Worm (Caenorhabditis elegans): ENCODE measurements around the gene ech-5.
A peak's percentile ranks its signal among the peaks of the same experiment; 100 is the strongest.

ech-5 gene

DNA sequence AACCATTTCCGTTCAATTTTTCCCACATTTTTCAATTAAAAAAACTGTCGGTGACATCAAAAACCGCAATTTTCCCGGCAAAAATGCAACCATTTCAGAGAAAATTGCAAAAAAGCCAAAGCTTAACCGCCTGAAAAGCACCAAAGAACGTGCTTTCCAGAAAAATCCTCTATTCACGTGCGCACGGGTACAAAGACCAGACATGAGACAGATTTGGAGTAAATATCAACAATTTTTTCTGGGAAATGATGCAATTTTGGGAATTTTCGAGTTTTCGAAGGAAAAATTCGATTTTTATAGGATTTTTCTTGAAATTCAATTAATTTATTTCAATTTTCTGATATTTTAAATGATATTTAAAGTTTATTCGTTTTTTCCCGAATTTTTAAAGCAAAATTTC is 32.3 kb downstream of the ech-5 start:
- peak; percentile 41 for TF ChIP-seq C34F6.9 (tag; optimal IDR thresholded peaks at IDR 0.05)
- no peak for TF ChIP-seq nhr-21 (tag; optimal IDR thresholded peaks at IDR 0.05)
- TF ChIP-seq mdl-1 (tag; optimal IDR thresholded peaks at IDR 0.05) = no peak
- TF ChIP-seq mbf-1 (tag; optimal IDR thresholded peaks at IDR 0.05) = no peak
- no peak for TF ChIP-seq nhr-77 (tag; optimal IDR thresholded peaks at IDR 0.05)
- peak; percentile 86 for TF ChIP-seq nhr-129 (tag; optimal IDR thresholded peaks at IDR 0.05)
- no peak for TF ChIP-seq zag-1 (tag; optimal IDR thresholded peaks at IDR 0.05)

DNA sequence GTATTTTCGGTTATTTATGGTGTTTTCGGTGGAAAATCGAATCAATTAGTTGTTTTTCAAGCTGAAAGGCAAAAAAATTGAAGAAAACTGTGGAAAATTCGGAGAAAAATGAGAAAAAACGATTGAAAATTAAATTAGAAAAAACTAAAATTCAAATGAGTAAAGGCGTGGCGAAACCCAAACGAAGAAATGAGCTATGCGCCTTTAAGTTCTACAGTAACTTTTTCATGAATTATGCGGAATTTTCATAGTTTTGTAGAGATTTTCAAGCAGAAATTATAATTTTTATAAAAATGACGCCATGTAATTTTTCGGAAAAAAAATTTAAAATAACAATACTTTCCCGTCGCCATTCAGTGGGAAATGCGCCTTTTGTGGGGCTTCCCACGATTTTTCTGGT is 32.9 kb downstream of the ech-5 start:
- TF ChIP-seq ama-1 (optimal IDR thresholded peaks at IDR 0.05) (no peak), ztf-11 (tag; optimal IDR thresholded peaks at IDR 0.05) (no peak), lin-13 (GFP tag; optimal IDR thresholded peaks at IDR 0.05) (no peak), Y55F3AM.14 (GFP tag; optimal IDR thresholded peaks at IDR 0.05) (no peak), elt-3 (tag; optimal IDR thresholded peaks at IDR 0.05) (no peak), mab-5 (tag; optimal IDR thresholded peaks at IDR 0.05) (no peak), C34F6.9 (tag; optimal IDR thresholded peaks at IDR 0.05) (no peak), unc-39 (tag; optimal IDR thresholded peaks at IDR 0.05) (no peak), fos-1 (tag; optimal IDR thresholded peaks at IDR 0.05) (no peak), skn-1 (tag; optimal IDR thresholded peaks at IDR 0.05) (no peak), peb-1 (tag; optimal IDR thresholded peaks at IDR 0.05) (no peak), zag-1 (tag; optimal IDR thresholded peaks at IDR 0.05) (no peak)

DNA sequence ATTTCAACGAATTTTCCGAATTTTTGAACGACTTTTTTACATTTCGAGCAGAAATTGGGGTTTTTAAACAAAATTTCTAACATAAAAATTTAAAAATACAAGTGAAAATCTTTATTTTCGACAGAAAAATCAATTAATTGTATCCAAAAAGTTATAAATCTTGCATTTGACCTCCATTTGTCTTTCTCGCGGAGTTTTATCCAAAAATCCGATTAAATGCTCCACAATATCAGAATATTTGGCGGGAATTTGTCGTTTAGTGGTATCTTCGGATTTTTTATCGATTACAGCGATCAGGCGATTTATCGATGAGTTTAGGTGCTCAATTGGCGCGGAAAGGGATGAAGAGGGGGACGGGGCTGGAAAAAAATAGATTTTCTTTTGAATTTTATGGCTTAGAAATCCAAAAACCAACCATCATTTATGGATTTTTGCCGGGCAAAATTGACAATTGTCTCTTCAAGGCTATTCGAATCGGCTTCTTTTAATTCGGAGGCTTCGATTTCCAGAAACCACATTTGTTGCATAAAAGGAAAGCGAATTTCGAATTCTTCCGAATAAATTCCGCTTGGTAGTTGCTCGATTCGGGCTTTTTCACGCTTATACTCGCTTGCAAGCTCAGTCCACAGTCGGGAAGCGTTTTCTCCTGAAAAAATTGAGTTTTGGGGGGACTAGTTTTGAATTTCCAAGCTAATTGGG is 33.6 kb downstream of the ech-5 start:
- no peak for TF ChIP-seq unc-39 (tag; optimal IDR thresholded peaks at IDR 0.05)
- TF ChIP-seq ceh-16 (tag; optimal IDR thresholded peaks at IDR 0.05) = no peak
- TF ChIP-seq nhr-10 (tag; optimal IDR thresholded peaks at IDR 0.05) = no peak
- no peak for TF ChIP-seq ztf-1 (GFP tag; conservative IDR thresholded peaks at IDR 0.05)
- TF ChIP-seq lin-13 (GFP tag; optimal IDR thresholded peaks at IDR 0.05) = no peak
- TF ChIP-seq F13H6.1 (tag; optimal IDR thresholded peaks at IDR 0.05) = no peak
- TF ChIP-seq nhr-11 (tag; optimal IDR thresholded peaks at IDR 0.05) = no peak
- TF ChIP-seq nhr-21 (tag; optimal IDR thresholded peaks at IDR 0.05) = no peak
- no peak for TF ChIP-seq egl-27 (tag; optimal IDR thresholded peaks at IDR 0.05)

- no peak for TF ChIP-seq nhr-237 (tag; optimal IDR thresholded peaks at IDR 0.05)
- TF ChIP-seq elt-1 (tag; optimal IDR thresholded peaks at IDR 0.05) = no peak
- TF ChIP-seq ztf-4 (tag; optimal IDR thresholded peaks at IDR 0.05) = no peak
- no peak for TF ChIP-seq nhr-23 (tag; optimal IDR thresholded peaks at IDR 0.05)
- no peak for TF ChIP-seq lsy-2 (tag; optimal IDR thresholded peaks at IDR 0.05)
- no peak for TF ChIP-seq lin-11 (tag; optimal IDR thresholded peaks at IDR 0.05)
- no peak for TF ChIP-seq mbf-1 (tag; optimal IDR thresholded peaks at IDR 0.05)
- TF ChIP-seq peb-1 (tag; optimal IDR thresholded peaks at IDR 0.05) = no peak
- TF ChIP-seq ama-1 (optimal IDR thresholded peaks at IDR 0.05) = no peak
- TF ChIP-seq nhr-129 (tag; optimal IDR thresholded peaks at IDR 0.05) = no peak
- TF ChIP-seq ztf-11 (tag; optimal IDR thresholded peaks at IDR 0.05) = no peak
- TF ChIP-seq C34F6.9 (tag; optimal IDR thresholded peaks at IDR 0.05) = no peak
Observed at ce11 chrIV:831796-832486, 35.1 kb downstream of the ech-5 start, which contains the start of the genes madf-1 and Y55F3BR.10. TSS of gene madf-1 (minus strand) at chrIV:831896. TSS of gene Y55F3BR.10 (plus strand) at chrIV:832436.

DNA sequence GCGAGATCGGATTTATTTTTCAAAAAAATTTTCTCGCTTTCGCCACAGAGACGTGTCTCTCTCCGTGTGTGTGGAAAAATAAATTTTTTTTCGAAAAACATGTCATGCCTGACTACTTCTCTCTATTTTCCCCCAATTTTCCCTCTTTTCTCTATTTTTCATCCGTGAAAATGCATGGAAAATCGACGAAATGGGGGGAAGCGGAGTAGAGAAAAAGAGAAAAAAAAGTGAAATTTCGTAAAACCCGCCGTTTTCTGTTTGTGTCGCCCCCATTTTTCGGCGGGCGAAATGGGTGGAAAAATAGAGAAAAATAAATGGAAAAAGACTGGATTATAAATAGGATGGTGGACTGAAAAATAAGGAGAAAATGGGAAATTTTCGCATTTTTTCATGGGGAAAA is 36.7 kb downstream of the ech-5 start:
- TF ChIP-seq ztf-11 (tag; optimal IDR thresholded peaks at IDR 0.05) (no peak), nhr-21 (tag; optimal IDR thresholded peaks at IDR 0.05) (no peak), lsy-2 (tag; optimal IDR thresholded peaks at IDR 0.05) (peak in 1 of 2 experiments; percentile 1), C34F6.9 (tag; optimal IDR thresholded peaks at IDR 0.05) (peak; percentile 20)

- no peak for TF ChIP-seq R02D3.7 (tag; optimal IDR thresholded peaks at IDR 0.05)
- no peak for TF ChIP-seq sma-9 (GFP tag; optimal IDR thresholded peaks at IDR 0.05)
- no peak for TF ChIP-seq sma-9 (tag; optimal IDR thresholded peaks at IDR 0.05)
- TF ChIP-seq gmeb-1 (tag; optimal IDR thresholded peaks at IDR 0.05) = no peak
- TF ChIP-seq peb-1 (tag; optimal IDR thresholded peaks at IDR 0.05) = no peak
Observed at ce11 chrIV:842095-842494, 45.3 kb downstream of the ech-5 start, which contains the start of gene Y55F3BR.6. TSS of gene Y55F3BR.6 (minus strand) at chrIV:842126.

Data from whole organism, L2 larva.